Worm (Caenorhabditis elegans) whole organism, midembryonic: ENCODE data around the gene ung-1.

Experiments used
- flt-1 ChIP-seq: fragments of 200-800 bp; sonication (Bioruptor generic); IDR thresholded peaks from 2 replicates; pipeline ENCODE4 v1.3.6; 2022; ENCODE audit warnings: missing genetic modification characterization, missing compliant biosample characterization
- klf-2 ChIP-seq: fragments of 200-800 bp; sonication (Bioruptor generic); conservative IDR thresholded peaks from 2 replicates; pipeline ENCODE4 v1.3.6; 2022; ENCODE audit warnings: missing genetic modification reagents, missing genetic modification characterization, missing compliant biosample characterization
- tab-1 ChIP-seq: fragments of 200-800 bp; sonication (Bioruptor generic); IDR thresholded peaks from 2 replicates; pipeline ENCODE4 v1.3.6; 2022; ENCODE audit warnings: missing genetic modification characterization, missing compliant biosample characterization
- ztf-23 ChIP-seq: fragments of 200-800 bp; sonication (Bioruptor generic); IDR thresholded peaks from 2 replicates; pipeline ENCODE4 v1.3.6; 2022; ENCODE audit warnings: missing genetic modification reagents, missing genetic modification characterization, missing compliant biosample characterization
- ztf-29 ChIP-seq: fragments of 200-800 bp; sonication (Bioruptor generic); IDR thresholded peaks from 2 replicates; pipeline ENCODE4 v1.3.6; 2022; ENCODE audit warnings: missing genetic modification reagents, missing genetic modification characterization, missing compliant biosample characterization

ce11 chrIII:11947527-11947926 is 26.4 kb downstream of the ung-1 start:
- no peak for TF ChIP-seq klf-2 (GFP tag; lab: Robert Waterston, UW)
- TF ChIP-seq flt-1 (GFP tag; lab: Robert Waterston, UW) = no peak
- TF ChIP-seq ztf-23 (GFP tag; lab: Robert Waterston, UW) = no peak
- TF ChIP-seq ztf-29 = no peak
- no peak for TF ChIP-seq tab-1 (GFP tag; lab: Robert Waterston, UW)
